Fruit fly (Drosophila melanogaster) whole organism, embryonic: ENCODE data around the gene alpha-PheRS.

Experiments used
- Bteb2 ChIP-seq: fragments of 200-800 bp; sonication (Bioruptor generic); optimal IDR thresholded peaks from 2 replicates; lab custom pipeline; 2016; ENCODE audit warnings: missing biosample characterization, missing genetic modification characterization
- CG10462 ChIP-seq: fragments of 200-800 bp; sonication (Bioruptor generic); optimal IDR thresholded peaks from 2 replicates; lab custom pipeline; 2016; ENCODE audit warnings: missing biosample characterization, missing genetic modification characterization
- CG10654 ChIP-seq: fragments of 200-800 bp; sonication (Bioruptor generic); optimal IDR thresholded peaks from 2 replicates; lab custom pipeline; 2016; ENCODE audit warnings: missing biosample characterization, missing genetic modification characterization
- CG11560 ChIP-seq: fragments of 200-800 bp; sonication (Bioruptor generic); IDR thresholded peaks from 3 replicates; pipeline ENCODE4 v1.3.6; 2022; ENCODE audit warnings: missing biosample characterization, missing genetic modification characterization
- CG13123 ChIP-seq: fragments of 200-800 bp; sonication (Bioruptor generic); optimal IDR thresholded peaks from 2 replicates; lab custom pipeline; 2016; ENCODE audit warnings: missing biosample characterization, missing genetic modification characterization
- CG13296 ChIP-seq: fragments of 200-800 bp; sonication (Bioruptor generic); optimal IDR thresholded peaks from 3 replicates; lab custom pipeline; 2018; ENCODE audit warnings: missing biosample characterization, mild to moderate bottlenecking, missing genetic modification characterization
- CG13624 ChIP-seq: fragments of 200-800 bp; sonication (Bioruptor generic); optimal IDR thresholded peaks from 2 replicates; lab custom pipeline; 2016; ENCODE audit warnings: missing biosample characterization, missing genetic modification characterization
- CG13775 ChIP-seq: fragments of 200-800 bp; sonication (Bioruptor generic); optimal IDR thresholded peaks from 3 replicates; lab custom pipeline; 2017; ENCODE audit warnings: missing biosample characterization, mild to moderate bottlenecking, missing genetic modification characterization
- CG13894 ChIP-seq: fragments of 200-800 bp; sonication (Bioruptor generic); optimal IDR thresholded peaks from 3 replicates; lab custom pipeline; 2018; ENCODE audit warnings: missing biosample characterization, mild to moderate bottlenecking, missing genetic modification characterization, moderate library complexity
- CG14014 ChIP-seq: fragments of 200-800 bp; sonication (Bioruptor generic); IDR thresholded peaks from 2 replicates; pipeline ENCODE4 v1.3.6; 2022; ENCODE audit warnings: missing biosample characterization, missing genetic modification characterization
- CG14050 ChIP-seq: fragments of 200-800 bp; sonication (Bioruptor generic); IDR thresholded peaks from 3 replicates; pipeline ENCODE4 v1.3.6; 2022; ENCODE audit warnings: missing biosample characterization, missing genetic modification characterization
- CG15011 ChIP-seq: fragments of 200-800 bp; sonication (Bioruptor generic); optimal IDR thresholded peaks from 3 replicates; lab custom pipeline; 2018; ENCODE audit warnings: missing biosample characterization, mild to moderate bottlenecking, missing genetic modification characterization
- CG1602 ChIP-seq: fragments of 200-800 bp; sonication (Bioruptor generic); optimal IDR thresholded peaks from 3 replicates; lab custom pipeline; 2016; ENCODE audit warnings: missing biosample characterization, missing genetic modification characterization
- CG17186 ChIP-seq: fragments of 200-800 bp; sonication (Bioruptor generic); optimal IDR thresholded peaks from 3 replicates; lab custom pipeline; 2017; ENCODE audit warnings: missing biosample characterization, missing genetic modification reagents, missing genetic modification characterization
- CG17361 ChIP-seq: fragments of 200-800 bp; sonication (Bioruptor generic); IDR thresholded peaks from 3 replicates; pipeline ENCODE4 v1.3.6; 2022; ENCODE audit warnings: missing biosample characterization, missing genetic modification characterization
- CG18599 ChIP-seq: fragments of 200-800 bp; sonication (Bioruptor generic); optimal IDR thresholded peaks from 3 replicates; lab custom pipeline; 2017; ENCODE audit warnings: missing biosample characterization, missing genetic modification characterization, mild to moderate bottlenecking, moderate library complexity, missing genetic modification reagents
- CG31388 ChIP-seq: fragments of 200-800 bp; sonication (Bioruptor generic); optimal IDR thresholded peaks from 2 replicates; lab custom pipeline; 2016; ENCODE audit warnings: missing biosample characterization, missing genetic modification characterization
- CG34224 ChIP-seq: fragments of 200-800 bp; sonication (Bioruptor generic); IDR thresholded peaks from 3 replicates; pipeline ENCODE4 v1.3.6; 2022; ENCODE audit warnings: missing biosample characterization, missing genetic modification characterization; ENCODE audit not compliant: partially characterized antibody
- CG3838 ChIP-seq: fragments of 200-800 bp; sonication (Bioruptor generic); optimal IDR thresholded peaks from 3 replicates; lab custom pipeline; 2016; ENCODE audit warnings: missing biosample characterization, missing genetic modification characterization
- CG3995 ChIP-seq: fragments of 200-800 bp; sonication (Bioruptor generic); optimal IDR thresholded peaks from 3 replicates; lab custom pipeline; 2016; ENCODE audit warnings: missing biosample characterization, missing genetic modification characterization
- CG4707 ChIP-seq: fragments of 200-800 bp; sonication (Bioruptor generic); optimal IDR thresholded peaks from 2 replicates; lab custom pipeline; 2018; ENCODE audit warnings: missing biosample characterization, mild to moderate bottlenecking, missing genetic modification characterization, moderate library complexity
- CG6689 ChIP-seq: fragments of 200-800 bp; sonication (Bioruptor generic); IDR thresholded peaks from 2 replicates; pipeline ENCODE4 v1.3.6; 2022; ENCODE audit warnings: missing biosample characterization, missing genetic modification characterization
- CG8924 ChIP-seq: fragments of 200-800 bp; optimal IDR thresholded peaks from 3 replicates; lab custom pipeline; 2019; ENCODE audit warnings: missing biosample characterization, mild to moderate bottlenecking, missing genetic modification characterization, moderate library complexity
- CG9215 ChIP-seq: fragments of 200-800 bp; sonication (Bioruptor generic); IDR thresholded peaks from 2 replicates; pipeline ENCODE4 v1.3.6; 2022; ENCODE audit warnings: missing biosample characterization, missing genetic modification characterization
- CG9609 ChIP-seq: fragments of 200-800 bp; sonication (Bioruptor generic); optimal IDR thresholded peaks from 3 replicates; lab custom pipeline; 2016; ENCODE audit warnings: missing biosample characterization, missing genetic modification characterization
- CG9727 ChIP-seq: fragments of 200-800 bp; sonication (Bioruptor generic); optimal IDR thresholded peaks from 3 replicates; lab custom pipeline; 2017; ENCODE audit warnings: missing biosample characterization, mild to moderate bottlenecking, missing genetic modification characterization
- Deaf1 ChIP-seq: fragments of 200-800 bp; optimal IDR thresholded peaks from 3 replicates; lab custom pipeline; 2019; ENCODE audit warnings: missing biosample characterization, mild to moderate bottlenecking, missing genetic modification characterization, moderate library complexity
- Dip3 ChIP-seq: fragments of 200-800 bp; sonication (Bioruptor generic); optimal IDR thresholded peaks from 3 replicates; lab custom pipeline; 2016; ENCODE audit warnings: missing biosample characterization, missing genetic modification characterization
- Drgx ChIP-seq: fragments of 200-800 bp; sonication (Bioruptor generic); IDR thresholded peaks from 2 replicates; pipeline ENCODE4 v1.3.6; 2022; ENCODE audit warnings: missing biosample characterization, missing genetic modification characterization
- E2f2 ChIP-seq: fragments of 200-800 bp; sonication (Bioruptor generic); IDR thresholded peaks from 2 replicates; pipeline ENCODE4 v1.3.6; 2022; ENCODE audit warnings: missing biosample characterization, missing genetic modification characterization
- HLH54F ChIP-seq: fragments of 200-800 bp; sonication (Bioruptor generic); optimal IDR thresholded peaks from 3 replicates; lab custom pipeline; 2016; ENCODE audit warnings: missing biosample characterization, missing genetic modification characterization
- Hey ChIP-seq: fragments of 200-800 bp; sonication (Bioruptor generic); optimal IDR thresholded peaks from 3 replicates; lab custom pipeline; 2018; ENCODE audit warnings: missing biosample characterization, mild to moderate bottlenecking, missing genetic modification characterization
- HmgZ ChIP-seq: fragments of 200-800 bp; sonication (Bioruptor generic); optimal IDR thresholded peaks from 2 replicates; lab custom pipeline; 2018; ENCODE audit warnings: missing biosample characterization, mild to moderate bottlenecking, missing genetic modification characterization
- Hr51 ChIP-seq, 2 experiments: fragments of 200-800 bp; sonication (Bioruptor generic); optimal IDR thresholded peaks; 2 replicates in 1 of 2; 3 replicates in 1 of 2; lab custom pipeline; 2016 to 2018; ENCODE audit warnings: missing biosample characterization in 2 of 2, missing genetic modification characterization in 2 of 2, mild to moderate bottlenecking in 1 of 2, moderate library complexity in 1 of 2
- Kr ChIP-seq: fragments of 200-800 bp; sonication (Bioruptor generic); optimal IDR thresholded peaks from 2 replicates; lab custom pipeline; 2017; ENCODE audit warnings: missing biosample characterization, mild to moderate bottlenecking, missing genetic modification characterization
- Myb ChIP-seq: fragments of 200-800 bp; sonication (Bioruptor generic); optimal IDR thresholded peaks from 2 replicates; lab custom pipeline; 2016; ENCODE audit warnings: missing biosample characterization, missing genetic modification characterization
- Side ChIP-seq: fragments of 200-800 bp; sonication (Bioruptor generic); optimal IDR thresholded peaks from 2 replicates; lab custom pipeline; 2016; ENCODE audit warnings: missing biosample characterization, missing genetic modification characterization
- Sox102F ChIP-seq: fragments of 200-800 bp; sonication (Bioruptor generic); optimal IDR thresholded peaks from 2 replicates; lab custom pipeline; 2018; ENCODE audit warnings: missing biosample characterization, mild to moderate bottlenecking, missing genetic modification characterization, moderate library complexity
- Sry-β ChIP-seq: fragments of 200-800 bp; sonication (Bioruptor generic); optimal IDR thresholded peaks from 2 replicates; lab custom pipeline; 2018; ENCODE audit warnings: missing biosample characterization, mild to moderate bottlenecking, missing genetic modification characterization, moderate library complexity
- TFAM ChIP-seq: fragments of 200-800 bp; sonication (Bioruptor generic); optimal IDR thresholded peaks from 2 replicates; lab custom pipeline; 2017; ENCODE audit warnings: missing biosample characterization, missing genetic modification characterization, inconsistent platforms
- Xrp1 ChIP-seq: fragments of 200-800 bp; sonication (Bioruptor generic); IDR thresholded peaks from 2 replicates; pipeline ENCODE4 v1.3.6; 2022; ENCODE audit warnings: missing biosample characterization, missing genetic modification characterization
- chif ChIP-seq, 2 experiments: fragments of 200-800 bp; sonication (Bioruptor generic); optimal IDR thresholded peaks; 3 replicates each; lab custom pipeline; 2016; ENCODE audit warnings: missing biosample characterization in 2 of 2, missing genetic modification characterization in 2 of 2
- ci ChIP-seq: fragments of 200-800 bp; sonication (Bioruptor generic); IDR thresholded peaks from 3 replicates; pipeline ENCODE4 v1.3.6; 2022; ENCODE audit warnings: missing biosample characterization, missing genetic modification characterization
- dan ChIP-seq: fragments of 200-800 bp; sonication (Bioruptor generic); IDR thresholded peaks from 2 replicates; pipeline ENCODE4 v1.3.6; 2022; ENCODE audit warnings: missing biosample characterization, missing genetic modification characterization
- dmrt11E ChIP-seq: fragments of 200-800 bp; sonication (Bioruptor generic); optimal IDR thresholded peaks from 3 replicates; lab custom pipeline; 2018; ENCODE audit warnings: missing biosample characterization, mild to moderate bottlenecking, missing genetic modification characterization, moderate library complexity
- gcm ChIP-seq: fragments of 200-800 bp; sonication (Bioruptor generic); optimal IDR thresholded peaks from 2 replicates; lab custom pipeline; 2019; ENCODE audit warnings: missing biosample characterization, mild to moderate bottlenecking, missing genetic modification characterization, moderate library complexity
- pnt ChIP-seq: fragments of 200-800 bp; sonication (Bioruptor generic); optimal IDR thresholded peaks from 3 replicates; lab custom pipeline; 2016; ENCODE audit warnings: missing biosample characterization, missing genetic modification characterization
- shn ChIP-seq: fragments of 200-800 bp; sonication (Bioruptor generic); optimal IDR thresholded peaks from 3 replicates; lab custom pipeline; 2016; ENCODE audit warnings: missing biosample characterization, missing genetic modification characterization
- slp2 ChIP-seq: fragments of 200-800 bp; sonication (Bioruptor generic); optimal IDR thresholded peaks from 2 replicates; lab custom pipeline; 2016; ENCODE audit warnings: missing biosample characterization, missing genetic modification characterization
- stwl ChIP-seq: fragments of 200-800 bp; sonication (Bioruptor generic); optimal IDR thresholded peaks from 3 replicates; lab custom pipeline; 2018; ENCODE audit warnings: missing biosample characterization, mild to moderate bottlenecking, missing genetic modification characterization, moderate library complexity
- tgo ChIP-seq: fragments of 200-800 bp; sonication (Bioruptor generic); IDR thresholded peaks from 3 replicates; pipeline ENCODE4 v1.3.6; 2022; ENCODE audit warnings: missing biosample characterization, missing genetic modification characterization
- usp ChIP-seq: fragments of >200 bp; optimal IDR thresholded peaks from 2 replicates; lab custom pipeline; 2017; ENCODE audit warnings: missing biosample characterization, missing genetic modification characterization

Gene alpha-PheRS

DNA sequence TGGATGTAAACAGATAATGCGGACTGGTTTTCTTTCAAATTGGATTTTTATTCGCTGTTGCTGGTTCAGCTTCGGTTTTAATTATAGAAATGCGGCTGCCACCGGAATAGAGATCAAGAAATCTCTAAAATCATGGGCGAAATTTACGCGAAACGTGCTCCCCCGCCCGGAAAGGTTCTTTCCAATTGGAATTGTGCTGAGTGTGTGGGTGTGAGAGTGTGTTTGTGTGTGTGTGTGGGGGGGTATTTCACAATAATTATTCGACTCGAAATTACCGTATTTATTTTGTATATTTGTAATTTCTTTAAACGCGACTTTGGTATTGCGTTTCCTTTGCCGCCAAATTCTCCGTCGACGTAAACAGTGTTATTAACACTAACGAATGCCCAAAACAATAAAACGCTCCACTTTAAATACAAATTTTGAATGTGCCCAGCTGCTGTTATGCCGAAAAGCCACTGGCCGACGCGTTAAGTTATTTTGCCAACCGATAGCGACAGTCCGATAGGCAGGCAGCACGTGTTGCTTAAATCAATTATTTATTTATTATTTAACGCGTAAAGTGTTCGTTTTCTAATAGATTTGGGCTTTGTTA, 29.6 kb downstream of the alpha-PheRS start, which contains the start of gene Gclc (continued):
- TF ChIP-seq chif (GFP tag; optimal IDR thresholded peaks at IDR 0.05; lab: Kevin White, UChicago) (no peak), dan (GFP tag; lab: Robert Waterston, UW) (no peak), Dip3 (no peak), shn (GFP tag; lab: Kevin White, UChicago) (no peak), CG11560 (tag; lab: Robert Waterston, UW) (no peak), Hr51 (GFP tag; optimal IDR thresholded peaks at IDR 0.05; lab: Kevin White, UChicago) (no peak), CG10462 (GFP tag; lab: Kevin White, UChicago) (no peak), CG4707 (no peak), CG13123 (no peak), CG17361 (no peak), CG3995 (peak; percentile 24), CG8924 (no peak), pnt (no peak), CG9727 (GFP tag; lab: Kevin White, UChicago) (no peak), CG3838 (GFP tag; lab: Kevin White, UChicago) (no peak), Xrp1 (GFP tag; lab: Robert Waterston, UW) (no peak), CG13296 (GFP tag; lab: Kevin White, UChicago) (no peak), dmrt11E (tag; lab: Kevin White, UChicago) (no peak), CG14014 (GFP tag; lab: Robert Waterston, UW) (no peak), ci (GFP tag; lab: Robert Waterston, UW) (0 out of 3 replicates have a peak, but pooled peaks have one; percentile 37), Side (GFP tag; lab: Kevin White, UChicago) (no peak), slp2 (GFP tag; lab: Kevin White, UChicago) (no peak), Myb (GFP tag; lab: Kevin White, UChicago) (peak; percentile 18), E2f2 (GFP tag; lab: Robert Waterston, UW) (peak; percentile 50), Sry-β (GFP tag; lab: Kevin White, UChicago) (no peak), CG10654 (GFP tag; lab: Kevin White, UChicago) (no peak), CG13894 (tag; lab: Kevin White, UChicago) (peak; percentile 31), CG34224 (GFP tag; lab: Robert Waterston, UW) (peak; percentile 40; the same call in 1 of the 3 replicates), HmgZ (tag; lab: Kevin White, UChicago) (no peak), Bteb2 (peak; percentile 0), CG31388 (GFP tag; lab: Kevin White, UChicago) (no peak), gcm (GFP tag; lab: Kevin White, UChicago) (no peak), HLH54F (GFP tag; lab: Kevin White, UChicago) (no peak), TFAM (GFP tag; lab: Kevin White, UChicago) (no peak), CG15011 (GFP tag; lab: Kevin White, UChicago) (no peak), CG9609 (no peak), Sox102F (GFP tag; lab: Kevin White, UChicago) (no peak), Kr (GFP tag; lab: Kevin White, UChicago) (no peak), Deaf1 (no peak), CG13624 (no peak), stwl (peak; percentile 86), CG13775 (no peak), CG14050 (GFP tag; lab: Robert Waterston, UW) (no peak), CG6689 (GFP tag; lab: Robert Waterston, UW) (no peak), Drgx (GFP tag; lab: Robert Waterston, UW) (no peak), tgo (GFP tag; lab: Robert Waterston, UW) (no peak), CG17186 (GFP tag; lab: Kevin White, UChicago) (no peak), CG9215 (GFP tag; lab: Robert Waterston, UW) (no peak), CG1602 (GFP tag; lab: Kevin White, UChicago) (no peak), Hey (tag; lab: Kevin White, UChicago) (no peak), CG18599 (GFP tag; lab: Kevin White, UChicago) (no peak), usp (GFP tag; lab: Kevin White, UChicago) (no peak)
